Worm (Caenorhabditis elegans) whole organism, young adult: ENCODE results near the gene dcs-1.

Experiments used
- C06A6.2 ChIP-seq: fragments of 200-800 bp; sonication (Bioruptor generic); conservative IDR thresholded peaks from 2 replicates; pipeline ENCODE4 v1.3.6; 2022; ENCODE audit warnings: missing genetic modification characterization, missing compliant biosample characterization
- F33H1.4 ChIP-seq: fragments of 200-800 bp; sonication (Bioruptor generic); IDR thresholded peaks from 2 replicates; pipeline ENCODE4 v1.3.6; 2022; ENCODE audit warnings: missing genetic modification reagents, missing genetic modification characterization, missing compliant biosample characterization
- aptf-3 ChIP-seq: fragments of 200-800 bp; sonication (Bioruptor generic); IDR thresholded peaks from 2 replicates; pipeline ENCODE4 v1.3.6; 2022; ENCODE audit warnings: missing genetic modification characterization, missing compliant biosample characterization
- dox-1 ChIP-seq: fragments of 200-800 bp; sonication (Bioruptor generic); IDR thresholded peaks from 2 replicates; pipeline ENCODE4 v1.3.6; 2022; ENCODE audit warnings: missing genetic modification reagents, missing genetic modification characterization, missing compliant biosample characterization
- him-1 ChIP-seq: sonication (generic microtip); optimal IDR thresholded peaks from 2 replicates; lab custom pipeline; 2016; ENCODE audit warnings: missing genotype, missing genetic modification reagents, missing genetic modification characterization, missing compliant biosample characterization
- nfya-1 ChIP-seq: sonication (generic microtip); optimal IDR thresholded peaks from 2 replicates; lab custom pipeline; 2017; ENCODE audit warnings: antibody characterized with exemption, missing compliant biosample characterization, missing genetic modification characterization, borderline replicate concordance; ENCODE audit not compliant: insufficient read depth
- sea-2 ChIP-seq: fragments of 200-800 bp; sonication (Bioruptor generic); IDR thresholded peaks from 2 replicates; pipeline ENCODE4 v1.3.6; 2022; ENCODE audit warnings: missing genetic modification characterization, missing compliant biosample characterization

- no peak for TF ChIP-seq F33H1.4 (GFP tag; lab: Robert Waterston, UW)
- TF ChIP-seq dox-1 (GFP tag; lab: Robert Waterston, UW): no peak
- TF ChIP-seq him-1: no peak
- TF ChIP-seq aptf-3 (GFP tag; lab: Robert Waterston, UW): no peak
- TF ChIP-seq nfya-1 (tag; lab: Kevin White, UChicago): no peak
- TF ChIP-seq sea-2 (GFP tag; lab: Robert Waterston, UW): no peak
- TF ChIP-seq C06A6.2 (GFP tag; lab: Robert Waterston, UW): no peak
These were observed 30.2 kb upstream of the dcs-1 start, which contains the start of gene ncx-1 for ce11 chrV:20120623-20121165.
